Worm (Caenorhabditis elegans) whole organism, L1 larva: Measurements from ENCODE around the gene rgs-1.

Experiments used
- C04F5.9 ChIP-seq: sonication (generic microtip); optimal IDR thresholded peaks from 2 replicates; lab custom pipeline; 2016; ENCODE audit warnings: missing genetic modification characterization, missing compliant biosample characterization
- C16A3.4 ChIP-seq: fragments of 150-350 bp; optimal IDR thresholded peaks from 2 replicates; lab custom pipeline; 2014; ENCODE audit warnings: missing biosample characterization, missing genetic modification characterization
- F16B12.6 ChIP-seq: fragments of 150-350 bp; optimal IDR thresholded peaks from 2 replicates; lab custom pipeline; 2014; ENCODE audit warnings: missing biosample characterization, missing genetic modification characterization
- ceh-63 ChIP-seq: fragments of 200-800 bp; sonication (Bioruptor generic); optimal IDR thresholded peaks from 2 replicates; lab custom pipeline; 2018; ENCODE audit warnings: mild to moderate bottlenecking, missing genetic modification characterization, missing compliant biosample characterization
- ceh-8 ChIP-seq: fragments of 200-800 bp; sonication (Bioruptor generic); optimal IDR thresholded peaks from 2 replicates; lab custom pipeline; 2018; ENCODE audit warnings: mild to moderate bottlenecking, missing genetic modification characterization, moderate library complexity, missing compliant biosample characterization
- ceh-88 ChIP-seq: fragments of 200-800 bp; sonication (Bioruptor generic); IDR thresholded peaks from 2 replicates; pipeline ENCODE4 v1.3.6; 2022; ENCODE audit warnings: missing genetic modification characterization, missing compliant biosample characterization
- dpl-1 ChIP-seq, 3 experiments: fragments of 150-350 bp in 2 of 3; sonication (generic microtip) in 1 of 3; optimal IDR thresholded peaks; 2 replicates each; lab custom pipeline; 2014 to 2017; ENCODE audit warnings: missing biosample characterization in 3 of 3, missing genetic modification characterization in 3 of 3, missing genetic modification reagents in 3 of 3
- dsc-1 ChIP-seq: sonication (generic microtip); optimal IDR thresholded peaks from 2 replicates; lab custom pipeline; 2016; ENCODE audit warnings: mild to moderate bottlenecking, missing genetic modification characterization, missing compliant biosample characterization
- egl-27 ChIP-seq, 2 experiments: fragments of 150-350 bp in 1 of 2; sonication (generic microtip); optimal IDR thresholded peaks; 3 replicates each; lab custom pipeline; 2017 to 2018; ENCODE audit warnings: missing biosample characterization in 2 of 2, missing genetic modification characterization in 2 of 2, missing genetic modification reagents in 2 of 2
- elt-2 ChIP-seq: sonication (generic microtip); optimal IDR thresholded peaks from 2 replicates; lab custom pipeline; 2016; ENCODE audit warnings: missing genetic modification characterization, mild to moderate bottlenecking, inconsistent platforms, missing compliant biosample characterization, missing genetic modification reagents
- ets-5 ChIP-seq: fragments of 200-800 bp; sonication (Bioruptor generic); IDR thresholded peaks from 2 replicates; pipeline ENCODE4 v1.3.6; 2022; ENCODE audit warnings: missing genetic modification characterization, missing compliant biosample characterization
- fkh-8 ChIP-seq: sonication (generic microtip); optimal IDR thresholded peaks from 2 replicates; lab custom pipeline; 2016; ENCODE audit warnings: mild to moderate bottlenecking, missing genetic modification characterization, missing compliant biosample characterization
- hpl-2 ChIP-seq: fragments of 150-350 bp; optimal IDR thresholded peaks from 2 replicates; lab custom pipeline; 2014; ENCODE audit warnings: missing biosample characterization, missing genetic modification reagents, missing genetic modification characterization
- isw-1 ChIP-seq: fragments of 200-800 bp; sonication (Bioruptor generic); IDR thresholded peaks from 2 replicates; pipeline ENCODE4 v1.3.6; 2022; ENCODE audit warnings: missing genetic modification characterization, missing compliant biosample characterization
- jun-1 ChIP-seq: fragments of 150-350 bp; optimal IDR thresholded peaks from 2 replicates; lab custom pipeline; 2014; ENCODE audit warnings: missing biosample characterization, missing genetic modification reagents, missing genetic modification characterization
- lin-13 ChIP-seq: fragments of 150-350 bp; optimal IDR thresholded peaks from 2 replicates; lab custom pipeline; 2014; ENCODE audit warnings: missing biosample characterization, missing genetic modification reagents, missing genetic modification characterization
- lin-35 ChIP-seq, 2 experiments: fragments of 150-350 bp; optimal IDR thresholded peaks; 2 replicates each; lab custom pipeline; 2014; ENCODE audit warnings: missing biosample characterization in 2 of 2, missing genetic modification characterization in 2 of 2, missing genetic modification reagents in 2 of 2
- nhr-11 ChIP-seq: fragments of 150-350 bp; optimal IDR thresholded peaks from 2 replicates; lab custom pipeline; 2014; ENCODE audit warnings: missing biosample characterization, missing genetic modification characterization
- nhr-19 ChIP-seq: fragments of 200-800 bp; sonication (Bioruptor generic); conservative IDR thresholded peaks from 2 replicates; pipeline ENCODE4 v1.3.6; 2022; ENCODE audit warnings: missing genetic modification characterization, missing compliant biosample characterization
- nhr-237 ChIP-seq: fragments of 150-350 bp; optimal IDR thresholded peaks from 2 replicates; lab custom pipeline; 2014; ENCODE audit warnings: missing biosample characterization, missing genetic modification characterization
- nhr-47 ChIP-seq: sonication (generic microtip); optimal IDR thresholded peaks from 2 replicates; lab custom pipeline; 2016; ENCODE audit warnings: mild to moderate bottlenecking, missing genetic modification characterization, moderate library complexity, missing compliant biosample characterization
- nhr-76 ChIP-seq: sonication (generic microtip); optimal IDR thresholded peaks from 2 replicates; lab custom pipeline; 2017; ENCODE audit warnings: missing biosample characterization, missing genetic modification characterization
- pax-3 ChIP-seq: fragments of 200-800 bp; sonication (Bioruptor generic); optimal IDR thresholded peaks from 2 replicates; lab custom pipeline; 2018; ENCODE audit warnings: mild to moderate bottlenecking, missing genetic modification characterization, moderate library complexity, missing compliant biosample characterization
- snpc-4 ChIP-seq: fragments of 150-350 bp; optimal IDR thresholded peaks from 2 replicates; lab custom pipeline; 2014; ENCODE audit warnings: missing biosample characterization, missing genetic modification characterization
- sup-37 ChIP-seq: fragments of 200-800 bp; sonication (Bioruptor generic); optimal IDR thresholded peaks from 2 replicates; lab custom pipeline; 2018; ENCODE audit warnings: mild to moderate bottlenecking, missing genetic modification characterization, missing compliant biosample characterization
- tbx-2 ChIP-seq: sonication (generic microtip); optimal IDR thresholded peaks from 2 replicates; lab custom pipeline; 2016; ENCODE audit warnings: missing genetic modification characterization, missing compliant biosample characterization
- unc-86 ChIP-seq: sonication (generic microtip); optimal IDR thresholded peaks from 2 replicates; lab custom pipeline; 2016; ENCODE audit warnings: missing genetic modification characterization, missing compliant biosample characterization
- unc-98 ChIP-seq: fragments of 200-800 bp; sonication (Bioruptor generic); IDR thresholded peaks from 2 replicates; pipeline ENCODE4 v1.3.6; 2022; ENCODE audit warnings: missing genetic modification characterization, missing compliant biosample characterization
- xbp-1 ChIP-seq: sonication (generic microtip); optimal IDR thresholded peaks from 2 replicates; lab custom pipeline; 2016; ENCODE audit warnings: missing genetic modification characterization, missing compliant biosample characterization
- zip-4 ChIP-seq: fragments of 200-800 bp; sonication (Bioruptor generic); optimal IDR thresholded peaks from 2 replicates; lab custom pipeline; 2018; ENCODE audit warnings: mild to moderate bottlenecking, missing genetic modification characterization, moderate library complexity, missing compliant biosample characterization
- ztf-4 ChIP-seq: fragments of 150-350 bp; optimal IDR thresholded peaks from 2 replicates; lab custom pipeline; 2014; ENCODE audit warnings: missing biosample characterization, missing genetic modification characterization

The rgs-1 gene

ce11 chrIII:10033881-10034280 is 17.5 kb upstream of the rgs-1 start, which contains the start of gene M04D8.8:
M04D8.8 (plus strand) TSS chrIII:10034181.
- TF ChIP-seq ceh-88 (GFP tag; lab: Robert Waterston, UW) (no peak), ets-5 (GFP tag; lab: Robert Waterston, UW) (no peak), dpl-1 (GFP tag; optimal IDR thresholded peaks at IDR 0.05; lab: Kevin White, UChicago) (no peak), nhr-19 (GFP tag; lab: Robert Waterston, UW) (no peak), sup-37 (no peak), xbp-1 (tag; lab: Kevin White, UChicago) (no peak), isw-1 (GFP tag; lab: Robert Waterston, UW) (no peak), C04F5.9 (tag; lab: Kevin White, UChicago) (no peak), unc-86 (tag; lab: Kevin White, UChicago) (no peak), nhr-237 (tag; lab: Kevin White, UChicago) (no peak), ceh-63 (GFP tag; lab: Kevin White, UChicago) (no peak), ztf-4 (tag; lab: Kevin White, UChicago) (no peak), lin-35 (GFP tag; optimal IDR thresholded peaks at IDR 0.05; lab: Kevin White, UChicago) (no peak), unc-98 (GFP tag; lab: Robert Waterston, UW) (no peak)

ce11 chrIII:10033213-10033612 is 16.9 kb upstream of the rgs-1 start, which contains the start of gene M04D8.5:
M04D8.5 (minus strand) TSS chrIII:10033313.
- no peak for TF ChIP-seq nhr-47
- TF ChIP-seq dpl-1 (GFP tag; optimal IDR thresholded peaks at IDR 0.05; lab: Kevin White, UChicago): no peak
- TF ChIP-seq nhr-11 (tag; lab: Kevin White, UChicago): no peak
- no peak for TF ChIP-seq lin-35 (GFP tag; optimal IDR thresholded peaks at IDR 0.05; lab: Kevin White, UChicago)
- TF ChIP-seq elt-2 (tag; lab: Kevin White, UChicago): no peak
- TF ChIP-seq, all 84 proteins: peak for 0

- TF ChIP-seq ceh-8 (peak; percentile 60), zip-4 (GFP tag; lab: Kevin White, UChicago) (no peak)
These were observed 14.2 kb upstream of the rgs-1 start, which contains the start of gene M04D8.4 for ce11 chrIII:10030549-10030948. M04D8.4 (minus strand) TSS chrIII:10030649.

- TF ChIP-seq jun-1: no peak
These were observed 11.6 kb upstream of the rgs-1 start, which contains the start of gene ins-23 for ce11 chrIII:10027947-10028346. ins-23 (plus strand) TSS chrIII:10028247.

- TF ChIP-seq unc-86 (tag; lab: Kevin White, UChicago): no peak
- no peak for TF ChIP-seq egl-27 (tag; optimal IDR thresholded peaks at IDR 0.05; lab: Kevin White, UChicago)
- TF ChIP-seq hpl-2: no peak
These were observed 9.6 kb upstream of the rgs-1 start, which contains the start of gene ins-22 for ce11 chrIII:10025989-10026388. ins-22 (plus strand) TSS chrIII:10026289.

- TF ChIP-seq C16A3.4 (tag; lab: Kevin White, UChicago) (no peak), nhr-237 (tag; lab: Kevin White, UChicago) (no peak), F16B12.6 (no peak), tbx-2 (tag; lab: Kevin White, UChicago) (no peak), dsc-1 (tag; lab: Kevin White, UChicago) (no peak), pax-3 (tag; lab: Kevin White, UChicago) (no peak), lin-13 (GFP tag; lab: Kevin White, UChicago) (no peak)
These were observed 7.1 kb upstream of the rgs-1 start, which contains the start of gene ins-21 for ce11 chrIII:10023452-10023851. ins-21 (plus strand) TSS chrIII:10023752.

ce11 chrIII:10018007-10018406 is 1.6 kb upstream of the rgs-1 start:
- TF ChIP-seq nhr-76 (no peak), fkh-8 (peak; percentile 6), tbx-2 (tag; lab: Kevin White, UChicago) (no peak), snpc-4 (tag; lab: Kevin White, UChicago) (peak; percentile 25), ceh-8 (peak; percentile 43)
